Worm (Caenorhabditis elegans) whole organism, young adult: ENCODE results near the gene F41E7.7.

ENCODE experiments used
- B0019.2 ChIP-seq: fragments of 200-800 bp; sonication (Bioruptor generic); conservative IDR thresholded peaks from 2 replicates; pipeline ENCODE4 v1.3.6; 2022; ENCODE audit warnings: missing genetic modification reagents, missing genetic modification characterization, missing compliant biosample characterization
- D2030.7 ChIP-seq: fragments of 200-800 bp; sonication (Bioruptor generic); IDR thresholded peaks from 2 replicates; pipeline ENCODE4 v1.3.6; 2022; ENCODE audit warnings: missing genetic modification reagents, missing genetic modification characterization, missing compliant biosample characterization
- F22D6.2 ChIP-seq: sonication (generic microtip); optimal IDR thresholded peaks from 2 replicates; lab custom pipeline; 2016; ENCODE audit warnings: mild to moderate bottlenecking, missing genetic modification characterization, missing compliant biosample characterization
- F23B12.7 ChIP-seq: sonication (generic microtip); optimal IDR thresholded peaks from 2 replicates; lab custom pipeline; 2017; ENCODE audit warnings: missing genetic modification characterization, mild to moderate bottlenecking, missing compliant biosample characterization, antibody characterized with exemption, moderate library complexity; ENCODE audit not compliant: insufficient read depth
- F55B11.4 ChIP-seq: sonication (generic microtip); optimal IDR thresholded peaks from 2 replicates; lab custom pipeline; 2016; ENCODE audit warnings: missing compliant biosample characterization, missing genetic modification characterization, borderline replicate concordance; ENCODE audit not compliant: insufficient read depth
- F57A8.1 ChIP-seq: fragments of 200-800 bp; sonication (Bioruptor generic); optimal IDR thresholded peaks from 2 replicates; lab custom pipeline; 2018; ENCODE audit warnings: mild to moderate bottlenecking, missing genetic modification characterization, moderate library complexity, missing compliant biosample characterization
- K11D2.4 ChIP-seq: fragments of 200-800 bp; sonication (Bioruptor generic); IDR thresholded peaks from 2 replicates; pipeline ENCODE4 v1.3.6; 2022; ENCODE audit warnings: missing genetic modification reagents, missing genetic modification characterization, missing compliant biosample characterization
- Y53G8AR.9 ChIP-seq: fragments of 200-800 bp; sonication (Bioruptor generic); conservative IDR thresholded peaks from 2 replicates; pipeline ENCODE4 v1.3.6; 2022; ENCODE audit warnings: missing genetic modification reagents, missing genetic modification characterization, missing compliant biosample characterization
- akir-1 ChIP-seq: fragments of 200-800 bp; sonication (Bioruptor generic); optimal IDR thresholded peaks from 2 replicates; lab custom pipeline; 2018; ENCODE audit warnings: mild to moderate bottlenecking, missing genetic modification characterization, moderate library complexity, missing compliant biosample characterization
- ama-1 ChIP-seq, 3 experiments: fragments of 150-350 bp in 1 of 3; sonication (generic microtip) in 2 of 3; optimal IDR thresholded peaks; 2 replicates each; lab custom pipeline; 2014 to 2018; ENCODE audit warnings: missing biosample characterization in 2 of 3, missing genetic modification characterization in 2 of 3, missing genetic modification reagents in 2 of 3
- aptf-2 ChIP-seq: fragments of 200-800 bp; sonication (Bioruptor generic); conservative IDR thresholded peaks from 2 replicates; pipeline ENCODE4 v1.3.6; 2022; ENCODE audit warnings: missing genetic modification reagents, missing genetic modification characterization, missing compliant biosample characterization
- atf-7 ChIP-seq: sonication (generic microtip); optimal IDR thresholded peaks from 2 replicates; lab custom pipeline; 2017; ENCODE audit warnings: mild to moderate bottlenecking, missing genetic modification characterization, missing compliant biosample characterization
- bed-2 ChIP-seq: fragments of 200-800 bp; sonication (Bioruptor generic); IDR thresholded peaks from 2 replicates; pipeline ENCODE4 v1.3.6; 2022; ENCODE audit warnings: missing genetic modification reagents, missing genetic modification characterization, missing compliant biosample characterization
- cebp-1 ChIP-seq, 2 experiments: fragments of 200-800 bp in 1 of 2; sonication (Bioruptor generic) in 1 of 2; sonication (generic microtip) in 1 of 2; IDR thresholded peaks in 1 of 2; optimal IDR thresholded peaks in 1 of 2; 2 replicates each; pipeline versions ENCODE4 v1.3.6 to Lab custom; 2017 to 2022; ENCODE audit warnings: missing compliant biosample characterization in 2 of 2, missing genetic modification characterization in 2 of 2, mild to moderate bottlenecking in 1 of 2, missing genetic modification reagents in 1 of 2, moderate library complexity in 1 of 2
- ceh-27 ChIP-seq: fragments of 200-800 bp; sonication (Bioruptor generic); optimal IDR thresholded peaks from 2 replicates; lab custom pipeline; 2018; ENCODE audit warnings: mild to moderate bottlenecking, missing genetic modification characterization, moderate library complexity, missing compliant biosample characterization
- die-1 ChIP-seq: sonication (generic microtip); optimal IDR thresholded peaks from 2 replicates; lab custom pipeline; 2016; ENCODE audit warnings: missing genotype, mild to moderate bottlenecking, missing genetic modification characterization, missing compliant biosample characterization
- egl-18 ChIP-seq: fragments of 200-800 bp; sonication (Bioruptor generic); IDR thresholded peaks from 2 replicates; pipeline ENCODE4 v1.3.6; 2022; ENCODE audit warnings: missing genetic modification reagents, missing genetic modification characterization, missing compliant biosample characterization
- ets-4 ChIP-seq: fragments of 200-800 bp; sonication (Bioruptor generic); optimal IDR thresholded peaks from 2 replicates; lab custom pipeline; 2018; ENCODE audit warnings: mild to moderate bottlenecking, missing genetic modification characterization, missing compliant biosample characterization
- gei-17 ChIP-seq: fragments of 200-800 bp; sonication (Bioruptor generic); optimal IDR thresholded peaks from 2 replicates; lab custom pipeline; 2018; ENCODE audit warnings: mild to moderate bottlenecking, missing genetic modification characterization, missing compliant biosample characterization
- hlh-26 ChIP-seq: fragments of 200-800 bp; sonication (Bioruptor generic); conservative IDR thresholded peaks from 2 replicates; pipeline ENCODE4 v1.3.6; 2022; ENCODE audit warnings: missing genetic modification reagents, missing genetic modification characterization, missing compliant biosample characterization
- hmg-20 ChIP-seq: fragments of 200-800 bp; sonication (Bioruptor generic); IDR thresholded peaks from 2 replicates; pipeline ENCODE4 v1.3.6; 2022; ENCODE audit warnings: missing genetic modification reagents, missing genetic modification characterization, missing compliant biosample characterization
- lag-1 ChIP-seq: fragments of 200-800 bp; sonication (Bioruptor generic); IDR thresholded peaks from 2 replicates; pipeline ENCODE4 v1.3.6; 2022; ENCODE audit warnings: missing genetic modification reagents, missing genetic modification characterization, missing compliant biosample characterization
- let-526 ChIP-seq: fragments of 200-800 bp; sonication (Bioruptor generic); IDR thresholded peaks from 2 replicates; pipeline ENCODE4 v1.3.6; 2022; ENCODE audit warnings: missing genetic modification reagents, missing genetic modification characterization, missing compliant biosample characterization
- let-607 ChIP-seq, 2 experiments: fragments of 200-800 bp in 1 of 2; sonication (Bioruptor generic) in 1 of 2; sonication (generic microtip) in 1 of 2; optimal IDR thresholded peaks; 2 replicates each; lab custom pipeline; 2016 to 2018; ENCODE audit warnings: mild to moderate bottlenecking in 2 of 2, missing compliant biosample characterization in 2 of 2, missing genetic modification characterization in 2 of 2, moderate library complexity in 2 of 2, missing genotype in 1 of 2
- lin-26 ChIP-seq: fragments of 200-800 bp; sonication (Bioruptor generic); IDR thresholded peaks from 2 replicates; pipeline ENCODE4 v1.3.6; 2022; ENCODE audit warnings: missing genetic modification reagents, missing genetic modification characterization, missing compliant biosample characterization
- lin-54 ChIP-seq: fragments of 200-800 bp; sonication (Bioruptor generic); optimal IDR thresholded peaks from 2 replicates; lab custom pipeline; 2018; ENCODE audit warnings: mild to moderate bottlenecking, missing genetic modification characterization, missing compliant biosample characterization
- madf-6 ChIP-seq: fragments of 200-800 bp; sonication (Bioruptor generic); IDR thresholded peaks from 2 replicates; pipeline ENCODE4 v1.3.6; 2022; ENCODE audit warnings: missing genetic modification reagents, missing genetic modification characterization, missing compliant biosample characterization
- mel-28 ChIP-seq: sonication (generic microtip); optimal IDR thresholded peaks from 2 replicates; lab custom pipeline; 2016; ENCODE audit warnings: borderline replicate concordance, mild to moderate bottlenecking, missing genetic modification characterization, missing compliant biosample characterization
- mes-4 ChIP-seq: sonication (generic microtip); optimal IDR thresholded peaks from 2 replicates; lab custom pipeline; 2016; ENCODE audit warnings: missing genotype, missing genetic modification characterization, missing compliant biosample characterization
- pha-4 ChIP-seq: fragments of 150-350 bp; sonication (generic microtip); optimal IDR thresholded peaks from 2 replicates; lab custom pipeline; 2014; ENCODE audit warnings: missing biosample characterization, missing genetic modification reagents, missing genetic modification characterization
- rec-8 ChIP-seq, 2 experiments: sonication (generic microtip); optimal IDR thresholded peaks; 2 replicates each; lab custom pipeline; 2016; ENCODE audit warnings: mild to moderate bottlenecking in 2 of 2, missing genetic modification characterization in 2 of 2, missing genetic modification reagents in 2 of 2, missing genotype in 2 of 2, missing biosample characterization in 1 of 2, missing compliant biosample characterization in 1 of 2, moderate library complexity in 1 of 2
- repo-1 ChIP-seq: sonication (generic microtip); optimal IDR thresholded peaks from 2 replicates; lab custom pipeline; 2017; ENCODE audit warnings: mild to moderate bottlenecking, missing genetic modification characterization, missing compliant biosample characterization
- rpc-1 ChIP-seq, 2 experiments: fragments of 150-350 bp in 1 of 2; sonication (generic microtip) in 1 of 2; optimal IDR thresholded peaks; 2 replicates each; lab custom pipeline; 2014 to 2018; ENCODE audit warnings: missing biosample characterization in 1 of 2, missing genetic modification characterization in 1 of 2, missing genetic modification reagents in 1 of 2, missing genotype in 1 of 2
- sdz-38 ChIP-seq: sonication (generic microtip); optimal IDR thresholded peaks from 2 replicates; lab custom pipeline; 2016; ENCODE audit warnings: missing genotype, missing genetic modification characterization, missing compliant biosample characterization
- snpc-1.1 ChIP-seq: sonication (generic microtip); optimal IDR thresholded peaks from 2 replicates; lab custom pipeline; 2017; ENCODE audit warnings: missing genetic modification characterization, mild to moderate bottlenecking, missing compliant biosample characterization, antibody characterized with exemption, moderate library complexity, missing genotype, missing genetic modification reagents; ENCODE audit not compliant: insufficient read depth
- snpc-4 ChIP-seq, 5 experiments: fragments of 150-350 bp in 1 of 5; sonication (generic microtip) in 4 of 5; optimal IDR thresholded peaks; 2 replicates each; lab custom pipeline; 2014 to 2018; ENCODE audit warnings: missing genetic modification characterization in 5 of 5, missing biosample characterization in 3 of 5, antibody characterized with exemption in 2 of 5, mild to moderate bottlenecking in 2 of 5, missing compliant biosample characterization in 2 of 5, missing genotype in 2 of 5, moderate library complexity in 2 of 5, missing genetic modification reagents in 1 of 5
- somi-1 ChIP-seq: fragments of 200-800 bp; sonication (Bioruptor generic); optimal IDR thresholded peaks from 2 replicates; lab custom pipeline; 2018; ENCODE audit warnings: mild to moderate bottlenecking, missing genetic modification characterization, missing compliant biosample characterization
- tbp1 ChIP-seq: fragments of 200-800 bp; sonication (Bioruptor generic); optimal IDR thresholded peaks from 2 replicates; lab custom pipeline; 2018; ENCODE audit warnings: mild to moderate bottlenecking, missing genetic modification characterization, missing compliant biosample characterization
- tbx-9 ChIP-seq: sonication (generic microtip); optimal IDR thresholded peaks from 2 replicates; lab custom pipeline; 2016; ENCODE audit warnings: borderline replicate concordance, missing genetic modification characterization, inconsistent platforms, missing compliant biosample characterization
- unc-130 ChIP-seq: sonication (generic microtip); optimal IDR thresholded peaks from 2 replicates; lab custom pipeline; 2016; ENCODE audit warnings: missing genetic modification reagents, missing genetic modification characterization, missing compliant biosample characterization
- unc-62 ChIP-seq: fragments of 150-350 bp; optimal IDR thresholded peaks from 2 replicates; lab custom pipeline; 2014; ENCODE audit warnings: missing biosample characterization, missing genetic modification reagents, missing genetic modification characterization
- zfh-2 ChIP-seq: fragments of 200-800 bp; sonication (Bioruptor generic); conservative IDR thresholded peaks from 2 replicates; pipeline ENCODE4 v1.3.6; 2022; ENCODE audit warnings: missing genetic modification reagents, missing genetic modification characterization, missing compliant biosample characterization
- zim-3 ChIP-seq: sonication (generic microtip); optimal IDR thresholded peaks from 2 replicates; lab custom pipeline; 2017; ENCODE audit warnings: mild to moderate bottlenecking, missing genetic modification characterization, moderate library complexity, missing compliant biosample characterization
- ztf-22 ChIP-seq: fragments of 200-800 bp; sonication (Bioruptor generic); optimal IDR thresholded peaks from 2 replicates; lab custom pipeline; 2018; ENCODE audit warnings: mild to moderate bottlenecking, missing genetic modification characterization, moderate library complexity, missing compliant biosample characterization
- ztf-26 ChIP-seq: sonication (generic microtip); optimal IDR thresholded peaks from 2 replicates; lab custom pipeline; 2017; ENCODE audit warnings: missing genetic modification characterization, missing compliant biosample characterization

F41E7.7 gene

ce11 chrX:10332035-10332614 lies 24.5 kb downstream of the F41E7.7 start (continued):
- no peak for TF ChIP-seq D2030.7 (GFP tag; lab: Robert Waterston, UW)
- TF ChIP-seq aptf-2 (GFP tag; lab: Robert Waterston, UW): no peak
- TF ChIP-seq somi-1 (GFP tag; lab: Kevin White, UChicago): no peak
- no peak for TF ChIP-seq unc-130 (GFP tag; lab: Kevin White, UChicago)
- no peak for TF ChIP-seq mel-28
- TF ChIP-seq B0019.2: no peak
- no peak for TF ChIP-seq zim-3 (tag; lab: Kevin White, UChicago)
- TF ChIP-seq rpc-1 (optimal IDR thresholded peaks at IDR 0.05; lab: Kevin White, UChicago): no peak
- TF ChIP-seq rpc-1 (tag; optimal IDR thresholded peaks at IDR 0.05; lab: Kevin White, UChicago): no peak
- TF ChIP-seq F55B11.4 (tag; lab: Kevin White, UChicago): no peak
- no peak for TF ChIP-seq ama-1 (optimal IDR thresholded peaks at IDR 0.05; lab: Kevin White, UChicago)
- TF ChIP-seq ama-1 (GFP tag; optimal IDR thresholded peaks at IDR 0.05; lab: Kevin White, UChicago): no peak
- no peak for TF ChIP-seq lag-1 (GFP tag; lab: Robert Waterston, UW)
- TF ChIP-seq cebp-1 (GFP tag; IDR thresholded peaks at IDR 0.05; lab: Robert Waterston, UW): peak; percentile 75
- peak; percentile 89 for TF ChIP-seq cebp-1 (tag; optimal IDR thresholded peaks at IDR 0.05; lab: Kevin White, UChicago)
- TF ChIP-seq ztf-26: peak; percentile 56
- TF ChIP-seq gei-17: peak; percentile 23
- no peak for TF ChIP-seq F57A8.1 (GFP tag; lab: Kevin White, UChicago)
- TF ChIP-seq Y53G8AR.9 (GFP tag; lab: Robert Waterston, UW): no peak
- TF ChIP-seq egl-18 (GFP tag; lab: Robert Waterston, UW): no peak
- TF ChIP-seq bed-2 (GFP tag; lab: Robert Waterston, UW): no peak
- no peak for TF ChIP-seq ceh-27
- no peak for TF ChIP-seq F23B12.7 (tag; lab: Kevin White, UChicago)
- peak; percentile 47 for TF ChIP-seq unc-62
- no peak for TF ChIP-seq mes-4 (tag; lab: Kevin White, UChicago)
- TF ChIP-seq madf-6: no peak
- no peak for TF ChIP-seq ets-4
- TF ChIP-seq sdz-38: no peak
- TF ChIP-seq die-1 (tag; lab: Kevin White, UChicago): no peak
- no peak for TF ChIP-seq ztf-22 (GFP tag; lab: Kevin White, UChicago)
- TF ChIP-seq zfh-2 (GFP tag; lab: Robert Waterston, UW): peak; percentile 78
- peak; percentile 48 for TF ChIP-seq atf-7 (tag; lab: Kevin White, UChicago)
- no peak for TF ChIP-seq let-526 (GFP tag; lab: Robert Waterston, UW)
- no peak for TF ChIP-seq snpc-1.1
- no peak for TF ChIP-seq hmg-20 (GFP tag; lab: Robert Waterston, UW)
- no peak for TF ChIP-seq lin-54 (GFP tag; lab: Kevin White, UChicago)
- no peak for TF ChIP-seq rec-8 (tag; optimal IDR thresholded peaks at IDR 0.05; lab: Kevin White, UChicago)
- no peak for TF ChIP-seq tbx-9 (tag; lab: Kevin White, UChicago)
- TF ChIP-seq tbp1: no peak
- peak; percentile 38; the same call in 1 of the 2 replicates for TF ChIP-seq K11D2.4
- no peak for TF ChIP-seq lin-26
- peak; percentile 4 for TF ChIP-seq F22D6.2 (tag; lab: Kevin White, UChicago)
- no peak for TF ChIP-seq akir-1 (GFP tag; lab: Kevin White, UChicago)
- TF ChIP-seq snpc-4 (GFP tag; optimal IDR thresholded peaks at IDR 0.05; lab: Kevin White, UChicago): no peak
- no peak for TF ChIP-seq snpc-4 (tag; optimal IDR thresholded peaks at IDR 0.05; lab: Kevin White, UChicago)
- TF ChIP-seq pha-4 (tag; lab: Kevin White, UChicago): no peak
- TF ChIP-seq repo-1 (tag; lab: Kevin White, UChicago): no peak
- TF ChIP-seq let-607 (tag; optimal IDR thresholded peaks at IDR 0.05; lab: Kevin White, UChicago): peak in 1 of 2 experiments; percentile 3
- TF ChIP-seq hlh-26 (GFP tag; lab: Robert Waterston, UW): no peak
